Fruit fly (Drosophila melanogaster) whole organism, embryonic: Measurements from ENCODE around the gene kra.

ENCODE experiments used
- ATbp ChIP-seq: fragments of 200-800 bp; sonication (Bioruptor generic); optimal IDR thresholded peaks from 2 replicates; lab custom pipeline; 2017; ENCODE audit warnings: missing biosample characterization, mild to moderate bottlenecking, missing genetic modification characterization, missing genetic modification reagents
- C15 ChIP-seq: fragments of 200-800 bp; sonication (Bioruptor generic); IDR thresholded peaks from 3 replicates; pipeline ENCODE4 v1.3.6; 2022; ENCODE audit warnings: missing biosample characterization, missing genetic modification characterization
- CG10209 ChIP-seq: fragments of 200-800 bp; sonication (Bioruptor generic); optimal IDR thresholded peaks from 3 replicates; lab custom pipeline; 2017; ENCODE audit warnings: missing biosample characterization, mild to moderate bottlenecking, missing genetic modification characterization, missing genetic modification reagents
- CG11085 ChIP-seq: fragments of 200-800 bp; sonication (Bioruptor generic); IDR thresholded peaks from 2 replicates; pipeline ENCODE4 v1.3.6; 2022; ENCODE audit warnings: missing biosample characterization, missing genetic modification characterization
- CG11560 ChIP-seq: fragments of 200-800 bp; sonication (Bioruptor generic); IDR thresholded peaks from 3 replicates; pipeline ENCODE4 v1.3.6; 2022; ENCODE audit warnings: missing biosample characterization, missing genetic modification characterization
- CG12236 ChIP-seq: fragments of 200-800 bp; sonication (Bioruptor generic); optimal IDR thresholded peaks from 2 replicates; lab custom pipeline; 2016; ENCODE audit warnings: missing biosample characterization, missing genetic modification characterization
- CG12299 ChIP-seq: fragments of 200-800 bp; sonication (Bioruptor generic); optimal IDR thresholded peaks from 2 replicates; lab custom pipeline; 2018; ENCODE audit warnings: missing biosample characterization, mild to moderate bottlenecking, missing genetic modification characterization
- CG13624 ChIP-seq: fragments of 200-800 bp; sonication (Bioruptor generic); optimal IDR thresholded peaks from 2 replicates; lab custom pipeline; 2016; ENCODE audit warnings: missing biosample characterization, missing genetic modification characterization
- CG14860 ChIP-seq: fragments of 200-800 bp; sonication (Bioruptor generic); IDR thresholded peaks from 3 replicates; pipeline ENCODE4 v1.3.6; 2022; ENCODE audit warnings: missing biosample characterization, missing genetic modification characterization; ENCODE audit not compliant: partially characterized antibody
- CG1603 ChIP-seq: fragments of 200-800 bp; sonication (Bioruptor generic); optimal IDR thresholded peaks from 2 replicates; lab custom pipeline; 2019; ENCODE audit warnings: missing biosample characterization, mild to moderate bottlenecking, missing genetic modification characterization, moderate library complexity
- CG17186 ChIP-seq: fragments of 200-800 bp; sonication (Bioruptor generic); optimal IDR thresholded peaks from 3 replicates; lab custom pipeline; 2017; ENCODE audit warnings: missing biosample characterization, missing genetic modification reagents, missing genetic modification characterization
- CG1792 ChIP-seq: fragments of 200-800 bp; sonication (Bioruptor generic); optimal IDR thresholded peaks from 2 replicates; lab custom pipeline; 2016; ENCODE audit warnings: missing biosample characterization, missing genetic modification characterization
- CG18011 ChIP-seq: fragments of 200-800 bp; sonication (Bioruptor generic); optimal IDR thresholded peaks from 2 replicates; lab custom pipeline; 2017; ENCODE audit warnings: missing biosample characterization, missing genetic modification characterization, mild to moderate bottlenecking, moderate library complexity, missing genotype
- CG33213 ChIP-seq: fragments of 200-800 bp; sonication (Bioruptor generic); optimal IDR thresholded peaks from 3 replicates; lab custom pipeline; 2016; ENCODE audit warnings: missing biosample characterization, missing genetic modification characterization
- CG4707 ChIP-seq: fragments of 200-800 bp; sonication (Bioruptor generic); optimal IDR thresholded peaks from 2 replicates; lab custom pipeline; 2018; ENCODE audit warnings: missing biosample characterization, mild to moderate bottlenecking, missing genetic modification characterization, moderate library complexity
- CG4820 ChIP-seq: fragments of 200-800 bp; sonication (Bioruptor generic); optimal IDR thresholded peaks from 3 replicates; lab custom pipeline; 2016; ENCODE audit warnings: missing biosample characterization, missing genetic modification characterization
- CG6654 ChIP-seq: fragments of 200-800 bp; sonication (Bioruptor generic); optimal IDR thresholded peaks from 2 replicates; lab custom pipeline; 2017; ENCODE audit warnings: missing biosample characterization, mild to moderate bottlenecking, missing genetic modification characterization
- CG7786 ChIP-seq: fragments of 200-800 bp; sonication (Bioruptor generic); optimal IDR thresholded peaks from 2 replicates; lab custom pipeline; 2016; ENCODE audit warnings: missing biosample characterization, missing genetic modification characterization
- Dek ChIP-seq: fragments of 200-800 bp; sonication (Bioruptor generic); optimal IDR thresholded peaks from 3 replicates; lab custom pipeline; 2019; ENCODE audit warnings: missing biosample characterization, mild to moderate bottlenecking, missing genetic modification characterization, moderate library complexity
- Dip3 ChIP-seq: fragments of 200-800 bp; sonication (Bioruptor generic); optimal IDR thresholded peaks from 3 replicates; lab custom pipeline; 2016; ENCODE audit warnings: missing biosample characterization, missing genetic modification characterization
- Doc2 ChIP-seq: fragments of 200-800 bp; sonication (Bioruptor generic); IDR thresholded peaks from 2 replicates; pipeline ENCODE4 v1.3.6; 2022; ENCODE audit warnings: missing biosample characterization, missing genetic modification characterization
- Doc3 ChIP-seq: fragments of 200-800 bp; sonication (Bioruptor generic); IDR thresholded peaks from 3 replicates; pipeline ENCODE4 v1.3.6; 2022; ENCODE audit warnings: missing biosample characterization, missing genetic modification characterization; ENCODE audit not compliant: partially characterized antibody
- H15 ChIP-seq: fragments of 200-800 bp; sonication (Bioruptor generic); IDR thresholded peaks from 3 replicates; pipeline ENCODE4 v1.3.6; 2022; ENCODE audit warnings: missing biosample characterization, missing genetic modification characterization
- H2.0 ChIP-seq: fragments of 200-800 bp; sonication (Bioruptor generic); IDR thresholded peaks from 2 replicates; pipeline ENCODE4 v1.3.6; 2022; ENCODE audit warnings: missing biosample characterization, missing genetic modification characterization
- HHEX ChIP-seq: fragments of 200-800 bp; sonication (Bioruptor generic); optimal IDR thresholded peaks from 3 replicates; lab custom pipeline; 2017; ENCODE audit warnings: missing biosample characterization, mild to moderate bottlenecking, missing genetic modification characterization, missing genetic modification reagents
- Hsf ChIP-seq: fragments of 200-800 bp; sonication (Bioruptor generic); optimal IDR thresholded peaks from 3 replicates; lab custom pipeline; 2016; ENCODE audit warnings: missing biosample characterization, missing genetic modification characterization
- Mes4 ChIP-seq: fragments of 200-800 bp; sonication (Bioruptor generic); optimal IDR thresholded peaks from 2 replicates; lab custom pipeline; 2016; ENCODE audit warnings: missing biosample characterization, missing genetic modification characterization
- Myb ChIP-seq: fragments of 200-800 bp; sonication (Bioruptor generic); optimal IDR thresholded peaks from 2 replicates; lab custom pipeline; 2016; ENCODE audit warnings: missing biosample characterization, missing genetic modification characterization
- Nf-YC ChIP-seq: fragments of 200-800 bp; optimal IDR thresholded peaks from 3 replicates; lab custom pipeline; 2019; ENCODE audit warnings: missing biosample characterization, mild to moderate bottlenecking, missing genetic modification characterization, moderate library complexity
- Spps ChIP-seq: fragments of 200-800 bp; sonication (Bioruptor generic); optimal IDR thresholded peaks from 2 replicates; lab custom pipeline; 2018; ENCODE audit warnings: missing biosample characterization, mild to moderate bottlenecking, missing genetic modification characterization
- Taf1 ChIP-seq: fragments of 200-800 bp; sonication (Bioruptor generic); IDR thresholded peaks from 2 replicates; pipeline ENCODE4 v1.3.6; 2022; ENCODE audit warnings: missing biosample characterization, missing genetic modification characterization
- corto ChIP-seq: fragments of 200-800 bp; sonication (Bioruptor generic); optimal IDR thresholded peaks from 2 replicates; lab custom pipeline; 2016; ENCODE audit warnings: missing biosample characterization, mild to moderate bottlenecking, missing genetic modification characterization, moderate library complexity
- danr ChIP-seq: fragments of 200-800 bp; sonication (Bioruptor generic); IDR thresholded peaks from 2 replicates; pipeline ENCODE4 v1.3.6; 2022; ENCODE audit warnings: missing biosample characterization, missing genetic modification characterization
- dpn ChIP-seq, 2 experiments: fragments of 200-800 bp; sonication (Bioruptor generic); optimal IDR thresholded peaks; 3 replicates each; lab custom pipeline; 2016; ENCODE audit warnings: missing biosample characterization in 2 of 2, missing genetic modification characterization in 2 of 2
- ewg ChIP-seq: fragments of 200-800 bp; sonication (Bioruptor generic); optimal IDR thresholded peaks from 3 replicates; lab custom pipeline; 2017; ENCODE audit warnings: mild to moderate bottlenecking, missing biosample characterization, missing genetic modification reagents, missing genetic modification characterization
- fru ChIP-seq: fragments of >200 bp; optimal IDR thresholded peaks from 2 replicates; lab custom pipeline; 2017
- gcm ChIP-seq: fragments of 200-800 bp; sonication (Bioruptor generic); optimal IDR thresholded peaks from 2 replicates; lab custom pipeline; 2019; ENCODE audit warnings: missing biosample characterization, mild to moderate bottlenecking, missing genetic modification characterization, moderate library complexity
- gro ChIP-seq: fragments of 200-800 bp; sonication (Bioruptor generic); optimal IDR thresholded peaks from 2 replicates; lab custom pipeline; 2016; ENCODE audit warnings: missing biosample characterization, missing genetic modification characterization
- gsb-n ChIP-seq: fragments of 200-800 bp; sonication (Bioruptor generic); optimal IDR thresholded peaks from 3 replicates; lab custom pipeline; 2018; ENCODE audit warnings: missing biosample characterization, mild to moderate bottlenecking, missing genetic modification characterization
- ham ChIP-seq: fragments of 200-800 bp; sonication (Bioruptor generic); IDR thresholded peaks from 2 replicates; pipeline ENCODE4 v1.3.6; 2022; ENCODE audit warnings: missing biosample characterization, missing genetic modification characterization
- her ChIP-seq: fragments of 200-800 bp; sonication (Bioruptor generic); optimal IDR thresholded peaks from 2 replicates; lab custom pipeline; 2016; ENCODE audit warnings: missing biosample characterization, missing genetic modification characterization
- ind ChIP-seq: fragments of 200-800 bp; sonication (Bioruptor generic); optimal IDR thresholded peaks from 3 replicates; lab custom pipeline; 2016; ENCODE audit warnings: missing biosample characterization, missing genetic modification characterization
- kah ChIP-seq: fragments of 200-800 bp; sonication (Bioruptor generic); optimal IDR thresholded peaks from 2 replicates; lab custom pipeline; 2018; ENCODE audit warnings: missing biosample characterization, mild to moderate bottlenecking, missing genetic modification characterization
- klu ChIP-seq: fragments of 200-800 bp; sonication (Bioruptor generic); IDR thresholded peaks from 2 replicates; pipeline ENCODE4 v1.3.6; 2022; ENCODE audit warnings: missing biosample characterization, missing genetic modification characterization
- pum ChIP-seq: fragments of 200-800 bp; sonication (Bioruptor generic); optimal IDR thresholded peaks from 2 replicates; lab custom pipeline; 2016; ENCODE audit warnings: missing biosample characterization, missing genetic modification characterization
- ranshi ChIP-seq: fragments of 200-800 bp; sonication (Bioruptor generic); IDR thresholded peaks from 2 replicates; pipeline ENCODE4 v1.3.6; 2022; ENCODE audit warnings: missing biosample characterization, missing genetic modification characterization
- ro ChIP-seq: fragments of 200-800 bp; sonication (Bioruptor generic); IDR thresholded peaks from 2 replicates; pipeline ENCODE4 v1.3.6; 2022; ENCODE audit warnings: missing biosample characterization, missing genetic modification characterization
- tup ChIP-seq: fragments of 200-800 bp; sonication (Bioruptor generic); optimal IDR thresholded peaks from 2 replicates; lab custom pipeline; 2016; ENCODE audit warnings: missing biosample characterization, mild to moderate bottlenecking, missing genetic modification characterization, moderate library complexity
- unc-4 ChIP-seq: fragments of 200-800 bp; sonication (Bioruptor generic); IDR thresholded peaks from 2 replicates; pipeline ENCODE4 v1.3.6; 2022; ENCODE audit warnings: missing biosample characterization, missing genetic modification characterization; ENCODE audit not compliant: partially characterized antibody
- wek ChIP-seq: fragments of 200-800 bp; sonication (Bioruptor generic); optimal IDR thresholded peaks from 3 replicates; lab custom pipeline; 2018; ENCODE audit warnings: missing biosample characterization, mild to moderate bottlenecking, missing genetic modification characterization, moderate library complexity

Gene kra

dm6 chr3R:5624115-5624878, 23.4 kb upstream of the kra start, which contains the start of the genes Dph4, Spec2 and RpL13A:
Dph4 (minus strand) TSS chr3R:5624125.
Spec2 (minus strand) TSS chr3R:5624125.
RpL13A (plus strand) TSS chr3R:5624474.
- no peak for TF ChIP-seq klu (GFP tag; lab: Robert Waterston, UW)
- TF ChIP-seq kah (GFP tag; lab: Kevin White, UChicago), result peak; percentile 80
- peak; percentile 93 for TF ChIP-seq CG4707 (GFP tag; lab: Kevin White, UChicago)
- peak; percentile 75 for TF ChIP-seq ind (GFP tag; lab: Kevin White, UChicago)
- peak; percentile 94 for TF ChIP-seq CG12236
- peak; percentile 74 for TF ChIP-seq CG6654 (GFP tag; lab: Kevin White, UChicago)
- TF ChIP-seq Dip3, result peak; percentile 89
- TF ChIP-seq CG7786, result peak; percentile 78
- TF ChIP-seq gro, result peak; percentile 91
- peak; percentile 93 for TF ChIP-seq her (GFP tag; lab: Kevin White, UChicago)
- TF ChIP-seq Hsf (GFP tag; lab: Kevin White, UChicago), result peak; percentile 87
- TF ChIP-seq ewg, result peak; percentile 93
- peak; percentile 75 for TF ChIP-seq CG4820 (GFP tag; lab: Kevin White, UChicago)
- TF ChIP-seq ro, result no peak
- peak; percentile 98 for TF ChIP-seq Mes4 (GFP tag; lab: Kevin White, UChicago)
- peak; percentile 95 for TF ChIP-seq wek
- peak; percentile 96 for TF ChIP-seq HHEX (GFP tag; lab: Kevin White, UChicago)
- no peak for TF ChIP-seq Doc3 (GFP tag; lab: Robert Waterston, UW)
- no peak for TF ChIP-seq corto (GFP tag; lab: Kevin White, UChicago)
- TF ChIP-seq gsb-n (tag; lab: Kevin White, UChicago), result peak; percentile 85
- peak; percentile 74 for TF ChIP-seq tup (GFP tag; lab: Kevin White, UChicago)
- no peak for TF ChIP-seq ranshi
- no peak for TF ChIP-seq CG11560 (tag; lab: Robert Waterston, UW)
- TF ChIP-seq CG17186 (GFP tag; lab: Kevin White, UChicago), result peak; percentile 95
- no peak for TF ChIP-seq Taf1 (GFP tag; lab: Robert Waterston, UW)
- peak; percentile 98 for TF ChIP-seq CG33213 (GFP tag; lab: Kevin White, UChicago)
- TF ChIP-seq CG14860 (GFP tag; lab: Robert Waterston, UW), result no peak
- TF ChIP-seq Nf-YC (tag; lab: Kevin White, UChicago), result peak; percentile 83
- TF ChIP-seq CG13624 (GFP tag; lab: Kevin White, UChicago), result peak; percentile 95
- no peak for TF ChIP-seq C15 (GFP tag; lab: Robert Waterston, UW)
- no peak for TF ChIP-seq H15 (GFP tag; lab: Robert Waterston, UW)
- TF ChIP-seq CG1792 (GFP tag; lab: Kevin White, UChicago), result peak; percentile 88
- no peak for TF ChIP-seq danr (GFP tag; lab: Robert Waterston, UW)
- TF ChIP-seq gcm (GFP tag; lab: Kevin White, UChicago), result peak; percentile 90
- peak; percentile 81 to 93 for TF ChIP-seq dpn (GFP tag; optimal IDR thresholded peaks at IDR 0.05; lab: Kevin White, UChicago)
- peak; percentile 96 for TF ChIP-seq CG1603
- peak; percentile 87 for TF ChIP-seq CG18011 (GFP tag; lab: Kevin White, UChicago)
- peak; percentile 86 for TF ChIP-seq Myb (GFP tag; lab: Kevin White, UChicago)
- no peak for TF ChIP-seq fru (lab: Kevin White, UChicago)
- peak; percentile 94 for TF ChIP-seq CG10209
- TF ChIP-seq Dek (tag; lab: Kevin White, UChicago), result peak; percentile 81
- no peak for TF ChIP-seq unc-4 (GFP tag; lab: Robert Waterston, UW)
- no peak for TF ChIP-seq ham
- TF ChIP-seq Doc2 (GFP tag; lab: Robert Waterston, UW), result no peak
- no peak for TF ChIP-seq CG11085
- TF ChIP-seq Spps (tag; lab: Kevin White, UChicago), result peak; percentile 62
- no peak for TF ChIP-seq H2.0
- TF ChIP-seq CG12299, result peak; percentile 83
- peak; percentile 69 for TF ChIP-seq pum (GFP tag; lab: Kevin White, UChicago)
- TF ChIP-seq ATbp (GFP tag; lab: Kevin White, UChicago), result peak; percentile 93
